Fruit fly (Drosophila melanogaster) whole organism, embryonic: ENCODE measurements around the gene spn-E.

Experiments used
- Abd-B ChIP-seq: fragments of 200-800 bp; sonication (Bioruptor generic); optimal IDR thresholded peaks from 2 replicates; lab custom pipeline; 2018; ENCODE audit warnings: missing biosample characterization, mild to moderate bottlenecking, missing genetic modification characterization, moderate library complexity
- Awh ChIP-seq: fragments of 200-800 bp; sonication (Bioruptor generic); IDR thresholded peaks from 2 replicates; pipeline ENCODE4, ENCODE4 v1.3.6; 2022; ENCODE audit warnings: missing biosample characterization, missing genetic modification characterization
- Blimp-1 ChIP-seq: fragments of 200-800 bp; sonication (Bioruptor generic); optimal IDR thresholded peaks from 3 replicates; lab custom pipeline; 2018; ENCODE audit warnings: missing biosample characterization, missing genetic modification characterization, mild to moderate bottlenecking, moderate library complexity, missing genetic modification reagents
- BtbVII ChIP-seq: fragments of 200-800 bp; sonication (Bioruptor generic); optimal IDR thresholded peaks from 3 replicates; lab custom pipeline; 2017; ENCODE audit warnings: missing biosample characterization, mild to moderate bottlenecking, missing genetic modification characterization
- CG11093 ChIP-seq: fragments of 200-800 bp; sonication (Bioruptor generic); IDR thresholded peaks from 3 replicates; pipeline ENCODE4 v1.3.6; 2022; ENCODE audit warnings: missing biosample characterization, missing genetic modification characterization
- CG12299 ChIP-seq: fragments of 200-800 bp; sonication (Bioruptor generic); optimal IDR thresholded peaks from 2 replicates; lab custom pipeline; 2018; ENCODE audit warnings: missing biosample characterization, mild to moderate bottlenecking, missing genetic modification characterization
- CG17186 ChIP-seq: fragments of 200-800 bp; sonication (Bioruptor generic); optimal IDR thresholded peaks from 3 replicates; lab custom pipeline; 2017; ENCODE audit warnings: missing biosample characterization, missing genetic modification reagents, missing genetic modification characterization
- CG2116 ChIP-seq: fragments of 200-800 bp; sonication (Bioruptor generic); optimal IDR thresholded peaks from 3 replicates; lab custom pipeline; 2018; ENCODE audit warnings: missing biosample characterization, mild to moderate bottlenecking, missing genetic modification characterization
- CG2199 ChIP-seq: fragments of 200-800 bp; sonication (Bioruptor generic); IDR thresholded peaks from 3 replicates; pipeline ENCODE4 v1.3.6; 2022; ENCODE audit warnings: missing biosample characterization, missing genetic modification characterization
- CG2712 ChIP-seq: fragments of 200-800 bp; optimal IDR thresholded peaks from 3 replicates; lab custom pipeline; 2019; ENCODE audit warnings: missing biosample characterization, mild to moderate bottlenecking, missing genetic modification characterization, moderate library complexity
- CG30403 ChIP-seq: fragments of 200-800 bp; sonication (Bioruptor generic); optimal IDR thresholded peaks from 3 replicates; lab custom pipeline; 2016; ENCODE audit warnings: missing biosample characterization, missing genetic modification characterization
- CG34422 ChIP-seq: fragments of 200-800 bp; sonication (Bioruptor generic); IDR thresholded peaks from 3 replicates; pipeline ENCODE4 v1.3.6; 2022; ENCODE audit warnings: missing biosample characterization, missing genetic modification characterization
- CG4360 ChIP-seq: fragments of 200-800 bp; sonication (Bioruptor generic); IDR thresholded peaks from 2 replicates; pipeline ENCODE4 v1.3.6; 2022; ENCODE audit warnings: missing biosample characterization, missing genetic modification characterization
- CG4424 ChIP-seq: fragments of 200-800 bp; sonication (Bioruptor generic); optimal IDR thresholded peaks from 3 replicates; lab custom pipeline; 2016; ENCODE audit warnings: missing biosample characterization, missing genetic modification characterization
- CG6689 ChIP-seq: fragments of 200-800 bp; sonication (Bioruptor generic); IDR thresholded peaks from 2 replicates; pipeline ENCODE4 v1.3.6; 2022; ENCODE audit warnings: missing biosample characterization, missing genetic modification characterization
- CG7372 ChIP-seq: fragments of 200-800 bp; sonication (Bioruptor generic); IDR thresholded peaks from 2 replicates; pipeline ENCODE4 v1.3.6; 2022; ENCODE audit warnings: missing biosample characterization, missing genetic modification characterization
- CG7963 ChIP-seq: fragments of 200-800 bp; sonication (Bioruptor generic); IDR thresholded peaks from 3 replicates; pipeline ENCODE4 v1.3.6; 2022; ENCODE audit warnings: missing biosample characterization, missing genetic modification characterization; ENCODE audit not compliant: partially characterized antibody
- CTCF ChIP-seq: fragments of 200-800 bp; sonication (Bioruptor generic); optimal IDR thresholded peaks from 2 replicates; lab custom pipeline; 2017; ENCODE audit warnings: missing biosample characterization, mild to moderate bottlenecking, missing genetic modification characterization, moderate library complexity
- D ChIP-seq, 2 experiments: fragments of 200-800 bp in 1 of 2; fragments of >200 bp in 1 of 2; sonication (Bioruptor generic) in 1 of 2; optimal IDR thresholded peaks; 2 replicates in 1 of 2; 3 replicates in 1 of 2; lab custom pipeline; 2017; ENCODE audit warnings: mild to moderate bottlenecking in 1 of 2, missing biosample characterization in 1 of 2, missing genetic modification characterization in 1 of 2, missing genetic modification reagents in 1 of 2
- Deaf1 ChIP-seq: fragments of 200-800 bp; optimal IDR thresholded peaks from 3 replicates; lab custom pipeline; 2019; ENCODE audit warnings: missing biosample characterization, mild to moderate bottlenecking, missing genetic modification characterization, moderate library complexity
- Dp ChIP-seq: fragments of 200-800 bp; sonication (Bioruptor generic); optimal IDR thresholded peaks from 2 replicates; lab custom pipeline; 2018; ENCODE audit warnings: missing biosample characterization, mild to moderate bottlenecking, missing genetic modification characterization, moderate library complexity
- Fer3 ChIP-seq: fragments of 200-800 bp; sonication (Bioruptor generic); optimal IDR thresholded peaks from 2 replicates; lab custom pipeline; 2018; ENCODE audit warnings: missing biosample characterization, mild to moderate bottlenecking, missing genetic modification characterization, moderate library complexity
- Hmr ChIP-seq: fragments of 200-800 bp; sonication (Bioruptor generic); optimal IDR thresholded peaks from 3 replicates; lab custom pipeline; 2017; ENCODE audit warnings: mild to moderate bottlenecking, missing biosample characterization, missing genetic modification reagents, missing genetic modification characterization
- Lim3 ChIP-seq: fragments of 200-800 bp; sonication (Bioruptor generic); IDR thresholded peaks from 2 replicates; pipeline ENCODE4 v1.3.6; 2022; ENCODE audit warnings: missing biosample characterization, missing genetic modification characterization
- Nf-YC ChIP-seq: fragments of 200-800 bp; optimal IDR thresholded peaks from 3 replicates; lab custom pipeline; 2019; ENCODE audit warnings: missing biosample characterization, mild to moderate bottlenecking, missing genetic modification characterization, moderate library complexity
- ab ChIP-seq: fragments of 200-800 bp; sonication (Bioruptor generic); optimal IDR thresholded peaks from 2 replicates; lab custom pipeline; 2016; ENCODE audit warnings: missing biosample characterization, missing genetic modification characterization
- al ChIP-seq: fragments of 200-800 bp; sonication (Bioruptor generic); IDR thresholded peaks from 2 replicates; pipeline ENCODE4 v1.3.6; 2022; ENCODE audit warnings: missing biosample characterization, missing genetic modification characterization
- aop ChIP-seq: fragments of 200-800 bp; sonication (Bioruptor generic); IDR thresholded peaks from 2 replicates; pipeline ENCODE4 v1.3.6; 2022; ENCODE audit warnings: missing biosample characterization, missing genetic modification characterization
- ash1 ChIP-seq: fragments of 200-800 bp; sonication (Bioruptor generic); optimal IDR thresholded peaks from 2 replicates; lab custom pipeline; 2018; ENCODE audit warnings: missing biosample characterization, mild to moderate bottlenecking, missing genetic modification characterization
- ci ChIP-seq: fragments of 200-800 bp; sonication (Bioruptor generic); IDR thresholded peaks from 3 replicates; pipeline ENCODE4 v1.3.6; 2022; ENCODE audit warnings: missing biosample characterization, missing genetic modification characterization
- croc ChIP-seq: fragments of 200-800 bp; sonication (Bioruptor generic); conservative IDR thresholded peaks from 3 replicates; pipeline ENCODE4 v1.3.6; 2022; ENCODE audit warnings: missing biosample characterization, missing genetic modification characterization
- dpn ChIP-seq, 2 experiments: fragments of 200-800 bp; sonication (Bioruptor generic); optimal IDR thresholded peaks; 3 replicates each; lab custom pipeline; 2016; ENCODE audit warnings: missing biosample characterization in 2 of 2, missing genetic modification characterization in 2 of 2
- emc ChIP-seq: fragments of 200-800 bp; sonication (Bioruptor generic); optimal IDR thresholded peaks from 2 replicates; lab custom pipeline; 2016; ENCODE audit warnings: missing biosample characterization, missing genetic modification characterization
- esg ChIP-seq: fragments of 200-800 bp; sonication (Bioruptor generic); conservative IDR thresholded peaks from 2 replicates; pipeline ENCODE4 v1.3.6; 2022; ENCODE audit warnings: missing biosample characterization, missing genetic modification characterization
- fru ChIP-seq: fragments of >200 bp; optimal IDR thresholded peaks from 2 replicates; lab custom pipeline; 2017
- fu2 ChIP-seq: fragments of 200-800 bp; sonication (Bioruptor generic); optimal IDR thresholded peaks from 2 replicates; lab custom pipeline; 2016; ENCODE audit warnings: missing biosample characterization, missing genetic modification characterization
- hbn ChIP-seq: fragments of 200-800 bp; sonication (Bioruptor generic); IDR thresholded peaks from 2 replicates; pipeline ENCODE4 v1.3.6; 2022; ENCODE audit warnings: missing biosample characterization, missing genetic modification characterization; ENCODE audit not compliant: partially characterized antibody
- knrl ChIP-seq: fragments of 200-800 bp; sonication (Bioruptor generic); IDR thresholded peaks from 3 replicates; pipeline ENCODE4 v1.3.6; 2022; ENCODE audit warnings: missing biosample characterization, missing genetic modification characterization; ENCODE audit not compliant: partially characterized antibody
- lmd ChIP-seq: fragments of 200-800 bp; sonication (Bioruptor generic); IDR thresholded peaks from 2 replicates; pipeline ENCODE4 v1.3.6; 2022; ENCODE audit warnings: missing biosample characterization, missing genetic modification characterization
- luna ChIP-seq: fragments of 200-800 bp; sonication (Bioruptor generic); optimal IDR thresholded peaks from 2 replicates; lab custom pipeline; 2016; ENCODE audit warnings: missing biosample characterization, missing genetic modification characterization
- nmo ChIP-seq: fragments of 200-800 bp; sonication (Bioruptor generic); optimal IDR thresholded peaks from 2 replicates; lab custom pipeline; 2018; ENCODE audit warnings: missing biosample characterization, mild to moderate bottlenecking, missing genetic modification characterization, moderate library complexity
- org-1 ChIP-seq: fragments of 200-800 bp; sonication (Bioruptor generic); optimal IDR thresholded peaks from 2 replicates; lab custom pipeline; 2017; ENCODE audit warnings: missing biosample characterization, missing genetic modification characterization
- sisA ChIP-seq: fragments of 200-800 bp; sonication (Bioruptor generic); IDR thresholded peaks from 2 replicates; pipeline ENCODE4 v1.3.6; 2022; ENCODE audit warnings: missing biosample characterization, missing genetic modification characterization
- slou ChIP-seq: fragments of 200-800 bp; sonication (Bioruptor generic); optimal IDR thresholded peaks from 3 replicates; lab custom pipeline; 2016; ENCODE audit warnings: missing biosample characterization, missing genetic modification characterization
- stwl ChIP-seq: fragments of 200-800 bp; sonication (Bioruptor generic); optimal IDR thresholded peaks from 3 replicates; lab custom pipeline; 2018; ENCODE audit warnings: missing biosample characterization, mild to moderate bottlenecking, missing genetic modification characterization, moderate library complexity
- tap ChIP-seq: fragments of 200-800 bp; optimal IDR thresholded peaks from 3 replicates; lab custom pipeline; 2019; ENCODE audit warnings: missing biosample characterization, mild to moderate bottlenecking, missing genetic modification characterization, moderate library complexity
- tx ChIP-seq: fragments of 200-800 bp; sonication (Bioruptor generic); optimal IDR thresholded peaks from 2 replicates; lab custom pipeline; 2016; ENCODE audit warnings: missing biosample characterization, missing genetic modification characterization
- unc-4 ChIP-seq: fragments of 200-800 bp; sonication (Bioruptor generic); IDR thresholded peaks from 2 replicates; pipeline ENCODE4 v1.3.6; 2022; ENCODE audit warnings: missing biosample characterization, missing genetic modification characterization; ENCODE audit not compliant: partially characterized antibody
- wdn ChIP-seq: fragments of 200-800 bp; sonication (Bioruptor generic); IDR thresholded peaks from 2 replicates; pipeline ENCODE4 v1.3.6; 2022; ENCODE audit warnings: missing biosample characterization, missing genetic modification characterization
- wor ChIP-seq: fragments of 200-800 bp; sonication (Bioruptor generic); IDR thresholded peaks from 2 replicates; pipeline ENCODE4 v1.3.6; 2022; ENCODE audit warnings: missing biosample characterization, missing genetic modification characterization
- zfh2 ChIP-seq: fragments of 200-800 bp; sonication (Bioruptor generic); optimal IDR thresholded peaks from 2 replicates; lab custom pipeline; 2016; ENCODE audit warnings: missing biosample characterization, missing genetic modification characterization

spn-E gene

DNA sequence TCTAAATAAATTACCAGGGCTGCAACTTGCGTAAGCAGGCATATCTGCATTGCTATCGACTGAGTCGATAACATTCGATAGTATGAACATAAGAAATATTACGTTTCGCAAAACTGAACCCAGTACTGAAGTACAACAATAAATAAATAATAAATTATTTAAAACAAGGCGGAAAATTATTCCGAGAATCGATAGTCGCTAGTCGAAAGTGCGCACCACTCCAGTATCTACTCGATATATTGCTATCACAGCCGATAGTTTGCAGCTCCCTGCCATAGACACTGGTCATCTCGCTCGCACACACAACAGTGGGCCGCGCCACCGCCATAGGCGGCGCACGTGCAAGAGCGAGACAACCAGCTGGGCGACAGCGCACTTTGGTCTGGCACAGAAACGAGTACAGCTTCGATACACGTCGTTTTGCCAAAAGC, 43.8 kb upstream of the spn-E start, which contains the start of gene nsl1:
nsl1 (plus strand) TSS at position 411 of the 431 bp plus-strand sequence.
- TF ChIP-seq D (optimal IDR thresholded peaks at IDR 0.05; lab: Kevin White, UChicago) (no peak), D (GFP tag; optimal IDR thresholded peaks at IDR 0.05; lab: Kevin White, UChicago) (no peak), Hmr (peak; percentile 50), esg (GFP tag; lab: Robert Waterston, UW) (0 out of 2 replicates have a peak, but pooled peaks have one; percentile 6), CG4424 (GFP tag; lab: Kevin White, UChicago) (peak; percentile 46), CG7963 (GFP tag; lab: Robert Waterston, UW) (peak; percentile 94), luna (GFP tag; lab: Kevin White, UChicago) (no peak), Nf-YC (tag; lab: Kevin White, UChicago) (peak; percentile 78), Deaf1 (tag; lab: Kevin White, UChicago) (peak; percentile 78), slou (peak; percentile 7), emc (GFP tag; lab: Kevin White, UChicago) (no peak), CG7372 (no peak), wdn (peak; percentile 33; the same call in 1 of the 2 replicates), fu2 (GFP tag; lab: Kevin White, UChicago) (no peak), CTCF (peak; percentile 47), zfh2 (GFP tag; lab: Kevin White, UChicago) (peak; percentile 42), lmd (GFP tag; lab: Robert Waterston, UW) (peak; percentile 49; the same call in 1 of the 2 replicates), BtbVII (no peak), Fer3 (no peak), CG12299 (peak; percentile 19), CG4360 (GFP tag; lab: Robert Waterston, UW) (no peak), dpn (GFP tag; optimal IDR thresholded peaks at IDR 0.05; lab: Kevin White, UChicago) (peak in 1 of 2 experiments; percentile 37), CG30403 (peak; percentile 43), Dp (GFP tag; lab: Kevin White, UChicago) (peak; percentile 39), CG2199 (GFP tag; lab: Robert Waterston, UW) (0 out of 3 replicates have a peak, but pooled peaks have one; percentile 44), Abd-B (GFP tag; lab: Kevin White, UChicago) (peak; percentile 1), tap (peak; percentile 8), ab (GFP tag; lab: Kevin White, UChicago) (peak; percentile 6), CG2116 (GFP tag; lab: Kevin White, UChicago) (peak; percentile 94), CG34422 (GFP tag; lab: Robert Waterston, UW) (no peak; the same call in 2 of the 3 replicates), fru (lab: Kevin White, UChicago) (no peak), CG2712 (tag; lab: Kevin White, UChicago) (peak; percentile 74), wor (GFP tag; lab: Robert Waterston, UW) (0 out of 2 replicates have a peak, but pooled peaks have one; percentile 18), croc (GFP tag; lab: Robert Waterston, UW) (no peak), ci (GFP tag; lab: Robert Waterston, UW) (peak; percentile 53; the same call in 1 of the 3 replicates), nmo (GFP tag; lab: Kevin White, UChicago) (peak; percentile 67), al (GFP tag; lab: Robert Waterston, UW) (0 out of 2 replicates have a peak, but pooled peaks have one; percentile 29), knrl (peak; percentile 97), CG11093 (GFP tag; lab: Robert Waterston, UW) (no peak), CG17186 (peak; percentile 98), tx (GFP tag; lab: Kevin White, UChicago) (no peak), org-1 (GFP tag; lab: Kevin White, UChicago) (no peak), stwl (tag; lab: Kevin White, UChicago) (peak; percentile 87), ash1 (GFP tag; lab: Kevin White, UChicago) (no peak), Lim3 (no peak), Awh (peak; percentile 24; the same call in 1 of the 2 replicates), CG6689 (peak; percentile 47; the same call in 1 of the 2 replicates), Blimp-1 (GFP tag; lab: Kevin White, UChicago) (peak; percentile 26), sisA (GFP tag; lab: Robert Waterston, UW) (peak; percentile 44; the same call in 1 of the 2 replicates), unc-4 (GFP tag; lab: Robert Waterston, UW) (peak; percentile 95), hbn (peak; percentile 93), aop (GFP tag; lab: Robert Waterston, UW) (peak; percentile 19; the same call in 1 of the 2 replicates)
